Worm (Caenorhabditis elegans): ENCODE results near the gene egl-18.

DNA sequence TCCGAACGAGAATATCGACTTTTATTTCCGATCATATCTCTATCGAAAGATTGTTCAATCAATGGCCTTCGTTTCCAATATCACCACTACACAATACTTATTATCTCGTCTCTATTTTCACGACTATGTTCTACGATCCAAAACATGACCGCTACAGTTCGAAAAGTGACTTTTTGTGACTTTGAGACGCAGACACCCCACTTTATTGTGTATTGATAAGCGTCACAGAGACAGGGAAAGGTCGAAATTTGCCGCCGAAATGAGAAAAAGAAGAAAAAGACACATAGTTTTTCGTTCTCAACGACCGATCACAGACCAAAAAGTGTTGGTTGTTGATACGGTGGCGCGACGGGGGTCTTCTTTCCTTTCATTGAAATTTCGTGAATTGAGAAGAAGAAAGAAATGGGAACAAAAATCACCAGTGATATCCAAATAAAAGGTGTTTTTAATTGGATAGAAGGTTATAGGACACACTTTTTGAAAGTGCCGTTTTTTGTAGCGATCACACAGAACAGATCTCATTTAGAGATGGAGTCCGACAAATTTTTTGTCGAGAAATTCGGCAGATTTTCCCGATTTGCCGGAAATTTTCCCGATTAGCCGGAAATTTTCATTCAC is 42.6 kb upstream of the egl-18 start:
- TF ChIP-seq fkh-10 (GFP tag; optimal IDR thresholded peaks at IDR 0.05) (no peak), nfya-1 (tag; optimal IDR thresholded peaks at IDR 0.05) (no peak)

All from whole organism, late embryonic.